Worm (Caenorhabditis elegans): ENCODE measurements around the gene F39F10.5.
A peak's percentile ranks its signal among the peaks of the same experiment; 100 is the strongest.

F39F10.5 gene

ce11 chrX:16871355-16871754, 42.2 kb downstream of the F39F10.5 start:
- peak; percentile 1 for TF ChIP-seq crh-2 (tag; optimal IDR thresholded peaks at IDR 0.05)
- no peak for TF ChIP-seq nhr-6 (tag; optimal IDR thresholded peaks at IDR 0.05)
- peak; percentile 80 for TF ChIP-seq blmp-1 (tag; optimal IDR thresholded peaks at IDR 0.05; ENCODE audit: insufficient read depth)
- TF ChIP-seq sma-3 (GFP tag; optimal IDR thresholded peaks at IDR 0.05) = peak; percentile 35
- no peak for TF ChIP-seq nhr-10 (tag; optimal IDR thresholded peaks at IDR 0.05)
- peak; percentile 45 for TF ChIP-seq fos-1 (tag; optimal IDR thresholded peaks at IDR 0.05)
- peak; percentile 56 for TF ChIP-seq nhr-21 (tag; optimal IDR thresholded peaks at IDR 0.05)
- TF ChIP-seq sem-4 (tag; optimal IDR thresholded peaks at IDR 0.05) = peak; percentile 27
- peak; percentile 80 for TF ChIP-seq sma-9 (GFP tag; optimal IDR thresholded peaks at IDR 0.05)
- no peak for TF ChIP-seq sma-9 (tag; optimal IDR thresholded peaks at IDR 0.05)
- TF ChIP-seq unc-55 (GFP tag; optimal IDR thresholded peaks at IDR 0.05) = no peak
- peak; percentile 69 for TF ChIP-seq nhr-25 (tag; optimal IDR thresholded peaks at IDR 0.05)
- TF ChIP-seq mdl-1 (tag; optimal IDR thresholded peaks at IDR 0.05) = peak in 1 of 2 experiments; percentile 50

DNA sequence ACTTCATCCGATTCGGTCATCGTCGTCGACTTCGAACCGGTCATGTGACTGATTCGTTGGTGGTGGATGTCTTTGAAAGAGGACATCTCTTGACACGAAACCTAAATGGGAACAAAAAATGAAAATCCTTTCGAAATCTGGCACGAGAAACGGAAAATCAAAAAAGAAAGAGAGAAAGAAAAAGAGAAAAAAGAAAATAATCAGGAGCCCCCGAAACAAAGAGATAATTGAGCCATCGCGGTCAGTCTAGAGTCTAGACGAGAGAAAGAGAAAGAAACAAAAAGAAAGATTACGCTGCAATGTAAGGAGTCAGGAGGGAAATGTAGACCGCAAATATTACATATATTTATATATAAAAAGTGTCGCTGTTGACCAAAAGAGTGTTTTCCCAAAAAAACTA, 44.6 kb downstream of the F39F10.5 start, which contains the start of gene aakg-2:
aakg-2 (minus strand) TSS at position 101 of the 400 bp plus-strand sequence.
- TF ChIP-seq skn-1 (tag; optimal IDR thresholded peaks at IDR 0.05) = no peak
- TF ChIP-seq gmeb-1 (tag; optimal IDR thresholded peaks at IDR 0.05) = no peak
- no peak for TF ChIP-seq sma-9 (GFP tag; optimal IDR thresholded peaks at IDR 0.05)
- no peak for TF ChIP-seq sma-9 (tag; optimal IDR thresholded peaks at IDR 0.05)
- TF ChIP-seq mab-5 (tag; optimal IDR thresholded peaks at IDR 0.05) = no peak
- no peak for TF ChIP-seq nhr-21 (tag; optimal IDR thresholded peaks at IDR 0.05)
- no peak for TF ChIP-seq nhr-23 (tag; optimal IDR thresholded peaks at IDR 0.05)
- TF ChIP-seq zag-1 (tag; optimal IDR thresholded peaks at IDR 0.05) = no peak
- TF ChIP-seq ama-1 (optimal IDR thresholded peaks at IDR 0.05) = no peak
- no peak for TF ChIP-seq fos-1 (tag; optimal IDR thresholded peaks at IDR 0.05)
- no peak for TF ChIP-seq lin-11 (tag; optimal IDR thresholded peaks at IDR 0.05)
- TF ChIP-seq Y55F3AM.14 (GFP tag; optimal IDR thresholded peaks at IDR 0.05) = no peak
- no peak for TF ChIP-seq sem-4 (tag; optimal IDR thresholded peaks at IDR 0.05)
- TF ChIP-seq F13H6.1 (tag; optimal IDR thresholded peaks at IDR 0.05) = no peak
- no peak for TF ChIP-seq unc-62 (GFP tag; optimal IDR thresholded peaks at IDR 0.05)
- TF ChIP-seq nhr-77 (tag; optimal IDR thresholded peaks at IDR 0.05) = no peak
- no peak for TF ChIP-seq mdl-1 (tag; optimal IDR thresholded peaks at IDR 0.05)
- no peak for TF ChIP-seq crh-2 (tag; optimal IDR thresholded peaks at IDR 0.05)
- no peak for TF ChIP-seq blmp-1 (tag; optimal IDR thresholded peaks at IDR 0.05; ENCODE audit: insufficient read depth)

ce11 chrX:16865675-16866074, 47.9 kb downstream of the F39F10.5 start:
- TF ChIP-seq sma-9 (GFP tag; optimal IDR thresholded peaks at IDR 0.05) (no peak), sma-9 (tag; optimal IDR thresholded peaks at IDR 0.05) (no peak), C34F6.9 (tag; optimal IDR thresholded peaks at IDR 0.05) (no peak), nhr-25 (tag; optimal IDR thresholded peaks at IDR 0.05) (no peak), unc-39 (tag; optimal IDR thresholded peaks at IDR 0.05) (no peak), fos-1 (tag; optimal IDR thresholded peaks at IDR 0.05) (no peak), nhr-11 (tag; optimal IDR thresholded peaks at IDR 0.05) (no peak), crh-2 (tag; optimal IDR thresholded peaks at IDR 0.05) (no peak), mbf-1 (tag; optimal IDR thresholded peaks at IDR 0.05) (no peak), nhr-6 (tag; optimal IDR thresholded peaks at IDR 0.05) (no peak), lsy-2 (tag; optimal IDR thresholded peaks at IDR 0.05) (no peak), elt-3 (tag; optimal IDR thresholded peaks at IDR 0.05) (no peak), aly-2 (tag; optimal IDR thresholded peaks at IDR 0.05) (no peak), egl-27 (tag; optimal IDR thresholded peaks at IDR 0.05) (no peak), dmd-4 (tag; optimal IDR thresholded peaks at IDR 0.05) (no peak), nhr-129 (tag; optimal IDR thresholded peaks at IDR 0.05) (no peak)

- TF ChIP-seq mbf-1 (tag; optimal IDR thresholded peaks at IDR 0.05) (no peak), dmd-4 (tag; optimal IDR thresholded peaks at IDR 0.05) (no peak), unc-39 (tag; optimal IDR thresholded peaks at IDR 0.05) (no peak)
These were observed 48.6 kb downstream of the F39F10.5 start for ce11 chrX:16865016-16865415.

- TF ChIP-seq egl-27 (tag; optimal IDR thresholded peaks at IDR 0.05) (no peak), elt-3 (tag; optimal IDR thresholded peaks at IDR 0.05) (no peak)
These were observed 50.2 kb downstream of the F39F10.5 start for ce11 chrX:16863320-16863719.
